Fruit fly (Drosophila melanogaster): ENCODE results near the gene hoe1.

DNA sequence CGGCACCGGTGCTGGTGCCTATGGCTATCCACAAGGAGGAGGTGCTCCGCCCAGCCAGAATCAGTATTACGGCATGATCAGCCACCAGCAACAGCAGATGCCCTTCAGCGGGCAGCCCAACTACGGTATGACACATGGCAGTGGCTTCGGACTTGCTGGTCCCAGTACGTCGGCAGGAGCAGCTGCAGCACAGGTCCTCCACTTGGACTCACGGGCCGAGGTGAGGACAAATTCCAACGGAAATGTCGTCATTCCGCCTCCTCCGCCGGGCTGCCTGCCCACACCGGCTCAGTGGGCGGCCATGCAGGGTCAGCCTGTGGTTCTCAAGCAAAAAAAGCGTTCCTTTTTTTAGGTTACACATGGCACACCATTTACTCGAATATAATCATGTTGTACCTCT is 33.7 kb upstream of the hoe1 start:
- TF ChIP-seq CG10669 (GFP tag; optimal IDR thresholded peaks at IDR 0.05), result no peak
- TF ChIP-seq esn (GFP tag; optimal IDR thresholded peaks at IDR 0.05), result no peak
- TF ChIP-seq CG11294 (GFP tag; IDR thresholded peaks at IDR 0.05), result no peak
- no peak for TF ChIP-seq Sox15 (GFP tag; optimal IDR thresholded peaks at IDR 0.05)
- no peak for TF ChIP-seq CG11762 (GFP tag; optimal IDR thresholded peaks at IDR 0.05; ENCODE audit: insufficient read depth)
- no peak for TF ChIP-seq CG3032 (tag; optimal IDR thresholded peaks at IDR 0.05)
